Fruit fly (Drosophila melanogaster) whole organism, prepupa: ENCODE results near the gene CG7728.

ENCODE experiments used
- Blimp-1 ChIP-seq: fragments of 200-800 bp; sonication (Bioruptor generic); optimal IDR thresholded peaks from 3 replicates; lab custom pipeline; 2017; ENCODE audit warnings: missing biosample characterization, missing genetic modification characterization, mild to moderate bottlenecking, moderate library complexity, missing genetic modification reagents
- CG11294 ChIP-seq: fragments of 200-800 bp; sonication (Bioruptor generic); IDR thresholded peaks from 2 replicates; pipeline ENCODE4 v1.3.6; 2022; ENCODE audit warnings: missing biosample characterization, missing genetic modification characterization
- CG11902 ChIP-seq: fragments of 200-800 bp; sonication (Bioruptor generic); optimal IDR thresholded peaks from 3 replicates; lab custom pipeline; 2016; ENCODE audit warnings: missing biosample characterization, missing genetic modification characterization
- CG16779 ChIP-seq: fragments of 200-800 bp; sonication (Bioruptor generic); optimal IDR thresholded peaks from 3 replicates; lab custom pipeline; 2017; ENCODE audit warnings: missing biosample characterization, mild to moderate bottlenecking, missing genetic modification characterization
- CG31627 ChIP-seq: fragments of 200-800 bp; sonication (Bioruptor generic); optimal IDR thresholded peaks from 3 replicates; lab custom pipeline; 2016; ENCODE audit warnings: missing biosample characterization, missing genetic modification characterization
- CG34406 ChIP-seq: fragments of 200-800 bp; sonication (Bioruptor generic); optimal IDR thresholded peaks from 3 replicates; lab custom pipeline; 2016; ENCODE audit warnings: missing biosample characterization, missing genetic modification characterization
- CG3919 ChIP-seq: fragments of 200-800 bp; sonication (Bioruptor generic); optimal IDR thresholded peaks from 3 replicates; lab custom pipeline; 2016; ENCODE audit warnings: missing biosample characterization, missing genetic modification characterization
- CG6163 ChIP-seq: fragments of 200-800 bp; sonication (Bioruptor generic); IDR thresholded peaks from 3 replicates; pipeline ENCODE4 v1.3.6; 2022; ENCODE audit warnings: missing biosample characterization, missing genetic modification characterization
- CG6808 ChIP-seq: fragments of 200-800 bp; sonication (Bioruptor generic); optimal IDR thresholded peaks from 3 replicates; lab custom pipeline; 2017; ENCODE audit warnings: missing biosample characterization, missing genetic modification characterization, mild to moderate bottlenecking, moderate library complexity, missing genetic modification reagents
- CG7368 ChIP-seq: fragments of 200-800 bp; sonication (Bioruptor generic); optimal IDR thresholded peaks from 3 replicates; lab custom pipeline; 2016; ENCODE audit warnings: missing biosample characterization, missing genetic modification characterization
- CG8119 ChIP-seq: fragments of 200-800 bp; sonication (Bioruptor generic); IDR thresholded peaks from 3 replicates; pipeline ENCODE4 v1.3.6; 2022; ENCODE audit warnings: missing biosample characterization, missing genetic modification characterization
- CG8319 ChIP-seq: fragments of 200-800 bp; sonication (Bioruptor generic); optimal IDR thresholded peaks from 3 replicates; lab custom pipeline; 2016; ENCODE audit warnings: missing biosample characterization, missing genetic modification characterization
- CG8632 ChIP-seq: fragments of 200-800 bp; sonication (Bioruptor generic); optimal IDR thresholded peaks from 3 replicates; lab custom pipeline; 2016; ENCODE audit warnings: missing biosample characterization, missing genetic modification characterization
- CG9139 ChIP-seq: fragments of 200-800 bp; sonication (Bioruptor generic); optimal IDR thresholded peaks from 3 replicates; lab custom pipeline; 2017; ENCODE audit warnings: missing biosample characterization, mild to moderate bottlenecking, missing genetic modification characterization
- Eip75B ChIP-seq: fragments of 200-800 bp; sonication (Bioruptor generic); optimal IDR thresholded peaks from 3 replicates; lab custom pipeline; 2016; ENCODE audit warnings: missing biosample characterization, missing genetic modification characterization
- Eip78C ChIP-seq: fragments of 200-800 bp; sonication (Bioruptor generic); peaks from one replicate; lab custom pipeline; 2016; ENCODE audit warnings: missing biosample characterization, missing genetic modification characterization
- Eip93F ChIP-seq: fragments of 200-800 bp; sonication (Bioruptor generic); optimal IDR thresholded peaks from 2 replicates; lab custom pipeline; 2016; ENCODE audit warnings: missing biosample characterization, mild to moderate bottlenecking, missing genetic modification characterization
- Ets96B ChIP-seq: fragments of 200-800 bp; optimal IDR thresholded peaks from 2 replicates; lab custom pipeline; 2019; ENCODE audit warnings: missing biosample characterization, mild to moderate bottlenecking, missing genetic modification characterization, moderate library complexity
- Hr38 ChIP-seq: sonication (Bioruptor generic); optimal IDR thresholded peaks from 2 replicates; lab custom pipeline; 2016; ENCODE audit warnings: missing biosample characterization, missing genetic modification characterization
- Lpt ChIP-seq: fragments of 200-800 bp; sonication (Bioruptor generic); optimal IDR thresholded peaks from 3 replicates; lab custom pipeline; 2016; ENCODE audit warnings: missing biosample characterization, missing genetic modification characterization
- Met ChIP-seq: fragments of 200-800 bp; sonication (Bioruptor generic); optimal IDR thresholded peaks from 3 replicates; lab custom pipeline; 2016; ENCODE audit warnings: missing biosample characterization, missing genetic modification characterization
- OdsH ChIP-seq: fragments of 200-800 bp; sonication (Bioruptor generic); optimal IDR thresholded peaks from 3 replicates; lab custom pipeline; 2016; ENCODE audit warnings: missing biosample characterization, missing genetic modification characterization
- Smox ChIP-seq: fragments of 200-800 bp; sonication (Bioruptor generic); optimal IDR thresholded peaks from 3 replicates; lab custom pipeline; 2016; ENCODE audit warnings: missing biosample characterization, missing genetic modification characterization
- Sox102F ChIP-seq: fragments of 200-800 bp; sonication (Bioruptor generic); optimal IDR thresholded peaks from 2 replicates; lab custom pipeline; 2016; ENCODE audit warnings: missing biosample characterization, mild to moderate bottlenecking, missing genetic modification characterization
- Sox14 ChIP-seq: fragments of 200-800 bp; sonication (Bioruptor generic); optimal IDR thresholded peaks from 3 replicates; lab custom pipeline; 2016; ENCODE audit warnings: missing biosample characterization, missing genetic modification characterization
- acj6 ChIP-seq: fragments of 200-800 bp; sonication (Bioruptor generic); optimal IDR thresholded peaks from 3 replicates; lab custom pipeline; 2016; ENCODE audit warnings: missing biosample characterization, missing genetic modification characterization
- cyc ChIP-seq: fragments of 200-800 bp; sonication (Bioruptor generic); optimal IDR thresholded peaks from 3 replicates; lab custom pipeline; 2016; ENCODE audit warnings: missing biosample characterization, missing genetic modification characterization
- dac ChIP-seq: fragments of 200-800 bp; sonication (Bioruptor generic); optimal IDR thresholded peaks from 2 replicates; lab custom pipeline; 2017; ENCODE audit warnings: missing biosample characterization, mild to moderate bottlenecking, missing genetic modification characterization
- esn ChIP-seq: fragments of 200-800 bp; sonication (Bioruptor generic); optimal IDR thresholded peaks from 2 replicates; lab custom pipeline; 2016; ENCODE audit warnings: missing biosample characterization, mild to moderate bottlenecking, missing genetic modification characterization, moderate library complexity
- fkh ChIP-seq: fragments of 200-800 bp; sonication (Bioruptor generic); optimal IDR thresholded peaks from 3 replicates; lab custom pipeline; 2017; ENCODE audit warnings: missing biosample characterization, mild to moderate bottlenecking, missing genetic modification characterization, moderate library complexity
- net ChIP-seq: fragments of 200-800 bp; sonication (Bioruptor generic); optimal IDR thresholded peaks from 3 replicates; lab custom pipeline; 2016; ENCODE audit warnings: missing biosample characterization, missing genetic modification characterization
- pdm3 ChIP-seq: fragments of 200-800 bp; sonication (Bioruptor generic); optimal IDR thresholded peaks from 3 replicates; lab custom pipeline; 2016; ENCODE audit warnings: missing biosample characterization, missing genetic modification characterization
- spab ChIP-seq: fragments of 200-800 bp; sonication (Bioruptor generic); optimal IDR thresholded peaks from 2 replicates; lab custom pipeline; 2017; ENCODE audit warnings: missing biosample characterization, mild to moderate bottlenecking, missing genetic modification characterization, missing genetic modification reagents
- svp ChIP-seq: fragments of 200-800 bp; sonication (Bioruptor generic); peaks from one replicate; lab custom pipeline; 2016; ENCODE audit warnings: missing biosample characterization, missing genetic modification characterization
- topi ChIP-seq: fragments of 200-800 bp; sonication (Bioruptor generic); optimal IDR thresholded peaks from 3 replicates; lab custom pipeline; 2016; ENCODE audit warnings: missing biosample characterization, missing genetic modification characterization
- vri ChIP-seq: fragments of 200-800 bp; sonication (Bioruptor generic); optimal IDR thresholded peaks from 3 replicates; lab custom pipeline; 2016; ENCODE audit warnings: missing biosample characterization, mild to moderate bottlenecking, missing genetic modification characterization

The CG7728 gene

DNA sequence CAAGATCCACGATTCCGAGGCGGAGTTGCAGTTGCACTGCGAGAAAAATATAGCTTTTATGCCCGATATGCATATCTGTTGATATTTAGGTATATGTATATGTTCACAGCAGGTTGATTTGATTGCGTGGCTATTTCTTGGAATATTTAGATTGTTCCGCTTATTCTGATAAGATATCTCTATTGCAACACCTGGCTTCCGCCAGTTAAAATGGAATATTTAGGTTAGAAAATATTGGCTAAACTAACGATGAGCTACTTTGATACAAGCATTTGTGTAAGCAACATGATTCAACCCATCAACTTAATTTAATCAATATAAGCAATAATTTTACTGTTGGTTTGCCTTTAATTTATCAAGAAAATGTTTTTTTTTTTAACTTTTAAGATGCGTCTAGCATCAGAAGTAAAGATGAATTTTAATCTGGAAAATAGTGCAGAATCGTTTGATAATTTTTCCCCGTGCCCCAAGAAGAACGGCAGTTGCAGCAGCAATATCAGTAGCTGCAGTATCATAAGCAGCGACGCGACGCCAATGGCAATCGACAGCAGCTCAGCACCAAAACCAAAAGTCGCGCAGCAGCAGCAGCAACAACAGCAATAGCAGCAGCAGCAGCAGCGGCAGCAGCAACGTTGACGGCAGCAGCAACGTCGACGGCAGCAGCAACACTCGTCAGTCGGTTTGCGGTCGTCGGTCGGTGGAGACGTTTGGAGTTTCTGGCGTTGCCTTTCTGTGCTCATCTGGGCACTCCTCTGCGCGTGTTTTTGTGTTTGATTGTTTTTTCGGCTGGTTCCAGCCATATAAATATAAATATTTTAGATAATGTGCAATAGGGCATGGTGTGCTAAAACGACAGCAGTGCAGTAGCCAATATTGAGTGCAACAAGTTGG lies 40.5 kb upstream of the CG7728 start (continued):
- TF ChIP-seq CG8632 (peak; percentile 59), Eip93F (GFP tag; lab: Kevin White, UChicago) (no peak), CG7368 (GFP tag; lab: Kevin White, UChicago) (peak; percentile 46), Sox14 (GFP tag; lab: Kevin White, UChicago) (peak; percentile 78), svp (peak; percentile 92), Sox102F (peak; percentile 62), CG6808 (peak; percentile 86), Lpt (GFP tag; lab: Kevin White, UChicago) (peak; percentile 32), esn (peak; percentile 87), cyc (GFP tag; lab: Kevin White, UChicago) (peak; percentile 66), CG8319 (GFP tag; lab: Kevin White, UChicago) (no peak), pdm3 (GFP tag; lab: Kevin White, UChicago) (peak; percentile 71), Met (GFP tag; lab: Kevin White, UChicago) (peak; percentile 87), CG31627 (GFP tag; lab: Kevin White, UChicago) (peak; percentile 78), CG11902 (GFP tag; lab: Kevin White, UChicago) (peak; percentile 57), CG9139 (GFP tag; lab: Kevin White, UChicago) (no peak), CG34406 (peak; percentile 57), fkh (no peak), Ets96B (tag; lab: Kevin White, UChicago) (peak; percentile 62), CG11294 (GFP tag; lab: Robert Waterston, UW) (peak; percentile 20; the same call in 1 of the 2 replicates), CG8119 (GFP tag; lab: Robert Waterston, UW) (peak; percentile 58; the same call in 1 of the 3 replicates), Smox (GFP tag; lab: Kevin White, UChicago) (peak; percentile 68), OdsH (GFP tag; lab: Kevin White, UChicago) (peak; percentile 59)
- TF ChIP-seq, all 60 proteins: peak for 52

- TF ChIP-seq spab (GFP tag; lab: Kevin White, UChicago) (no peak), CG9139 (GFP tag; lab: Kevin White, UChicago) (no peak), CG7368 (GFP tag; lab: Kevin White, UChicago) (no peak), CG8319 (GFP tag; lab: Kevin White, UChicago) (no peak), CG6163 (no peak), Lpt (GFP tag; lab: Kevin White, UChicago) (no peak), OdsH (GFP tag; lab: Kevin White, UChicago) (no peak), CG34406 (no peak), net (GFP tag; lab: Kevin White, UChicago) (no peak), topi (GFP tag; lab: Kevin White, UChicago) (no peak)
Observed at dm6 chr3L:16977311-16977710, 39.0 kb upstream of the CG7728 start.

dm6 chr3L:16978406-16978805 lies 37.9 kb upstream of the CG7728 start:
- TF ChIP-seq CG3919 (GFP tag; lab: Kevin White, UChicago) (no peak), dac (GFP tag; lab: Kevin White, UChicago) (no peak), spab (GFP tag; lab: Kevin White, UChicago) (no peak), CG16779 (tag; lab: Kevin White, UChicago) (no peak), Lpt (GFP tag; lab: Kevin White, UChicago) (no peak), Blimp-1 (no peak), net (GFP tag; lab: Kevin White, UChicago) (no peak)
- TF ChIP-seq, all 60 proteins: peak for 0

DNA sequence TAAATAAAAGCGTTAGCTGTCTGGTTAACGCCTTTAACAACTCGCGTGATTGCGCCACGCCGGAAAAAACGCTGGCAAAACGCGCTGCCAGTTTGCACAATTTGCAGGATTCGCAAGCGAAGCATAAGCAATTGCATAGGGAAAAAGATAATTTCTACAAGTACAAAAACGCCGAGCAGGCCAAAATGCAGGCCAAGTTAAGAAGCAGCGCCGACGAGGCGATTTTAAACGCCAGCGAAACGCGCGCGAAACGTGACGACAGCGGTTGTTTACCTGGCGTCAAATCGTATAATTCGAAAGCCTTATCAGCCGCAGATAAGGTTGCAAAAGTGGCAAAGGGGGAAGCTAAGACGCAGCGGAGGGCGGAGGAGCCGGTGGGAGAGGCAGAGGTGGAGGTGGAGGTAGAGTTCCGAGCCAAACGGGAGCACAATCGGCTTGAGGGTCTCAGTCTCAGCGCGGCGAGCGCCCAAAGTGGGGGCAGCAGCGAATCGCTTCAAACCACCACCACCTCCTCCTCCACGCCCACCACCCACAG lies 35.2 kb upstream of the CG7728 start:
- TF ChIP-seq CG6163 (0 out of 3 replicates have a peak, but pooled peaks have one; percentile 14), Eip75B (GFP tag; lab: Kevin White, UChicago) (no peak), CG34406 (no peak), fkh (peak; percentile 85), Eip93F (GFP tag; lab: Kevin White, UChicago) (peak; percentile 70), OdsH (GFP tag; lab: Kevin White, UChicago) (no peak), Eip78C (GFP tag; lab: Kevin White, UChicago) (peak; percentile 43), dac (GFP tag; lab: Kevin White, UChicago) (no peak), vri (GFP tag; lab: Kevin White, UChicago) (peak; percentile 90), Sox14 (GFP tag; lab: Kevin White, UChicago) (peak; percentile 37), Hr38 (no peak), acj6 (GFP tag; lab: Kevin White, UChicago) (no peak), svp (peak; percentile 74)
